Fruit fly (Drosophila melanogaster): ENCODE results near the gene Ube4A.
A peak's percentile ranks its signal among the peaks of the same experiment; 100 is the strongest.

Gene Ube4A

dm6 chr2L:6667719-6668325 is 9.5 kb downstream of the Ube4A start, which contains the start of gene Galt:
Gene Galt (minus strand): TSS chr2L:6668033.
- no peak for TF ChIP-seq CG6683 (GFP tag; optimal IDR thresholded peaks at IDR 0.05)
- peak; percentile 93 for TF ChIP-seq nerfin-1 (tag; optimal IDR thresholded peaks at IDR 0.05)
- TF ChIP-seq Med (GFP tag), result peak; percentile 78
- TF ChIP-seq ci (GFP tag; IDR thresholded peaks at IDR 0.05), result peak; percentile 70; the same call in 1 of the 3 replicates
- TF ChIP-seq D19B (GFP tag; optimal IDR thresholded peaks at IDR 0.05), result peak; percentile 80
- no peak for TF ChIP-seq CHES-1-like (GFP tag; optimal IDR thresholded peaks at IDR 0.05)
- peak; percentile 59 for TF ChIP-seq CG15479 (GFP tag; optimal IDR thresholded peaks at IDR 0.05)
- TF ChIP-seq sug (tag; optimal IDR thresholded peaks at IDR 0.05), result peak; percentile 79
- no peak for TF ChIP-seq CG15011 (GFP tag; optimal IDR thresholded peaks at IDR 0.05)
- TF ChIP-seq pho (GFP tag; optimal IDR thresholded peaks at IDR 0.05), result no peak
- peak; percentile 20 for TF ChIP-seq CG10209 (GFP tag; optimal IDR thresholded peaks at IDR 0.05)
- TF ChIP-seq CG7745 (tag; optimal IDR thresholded peaks at IDR 0.05), result no peak
- TF ChIP-seq fd3F (GFP tag; optimal IDR thresholded peaks at IDR 0.05), result peak; percentile 11
- TF ChIP-seq ftz-f1 (GFP tag; optimal IDR thresholded peaks at IDR 0.05), result peak; percentile 22
- TF ChIP-seq CG34422 (GFP tag; IDR thresholded peaks at IDR 0.05), result peak; percentile 59; the same call in 1 of the 3 replicates
- peak; percentile 68 for TF ChIP-seq lab (GFP tag; optimal IDR thresholded peaks at IDR 0.05)
- peak; percentile 13 for TF ChIP-seq bcd (GFP tag; optimal IDR thresholded peaks at IDR 0.05)
- no peak for TF ChIP-seq croc (GFP tag; conservative IDR thresholded peaks at IDR 0.05)
- TF ChIP-seq TFAM (GFP tag; optimal IDR thresholded peaks at IDR 0.05), result no peak
- no peak for TF ChIP-seq CG2889 (GFP tag; IDR thresholded peaks at IDR 0.05)
- no peak for TF ChIP-seq CG3847 (GFP tag; IDR thresholded peaks at IDR 0.05)
- TF ChIP-seq stwl (tag; optimal IDR thresholded peaks at IDR 0.05), result peak; percentile 53
- TF ChIP-seq CG4617 (GFP tag; optimal IDR thresholded peaks at IDR 0.05; ENCODE audit: borderline replicate concordance), result no peak
- TF ChIP-seq chif (GFP tag; optimal IDR thresholded peaks at IDR 0.05), result no peak
- peak; percentile 9 for TF ChIP-seq kah (GFP tag; optimal IDR thresholded peaks at IDR 0.05)
- peak in 1 of 2 experiments; percentile 57 for TF ChIP-seq insv (GFP tag; optimal IDR thresholded peaks at IDR 0.05)
- peak; percentile 80; the same call in 1 of the 2 replicates for TF ChIP-seq sna (GFP tag; IDR thresholded peaks at IDR 0.05; ENCODE audit: partially characterized antibody)
- peak; percentile 66 for TF ChIP-seq exex (tag; optimal IDR thresholded peaks at IDR 0.05)
- TF ChIP-seq tap (tag; optimal IDR thresholded peaks at IDR 0.05), result peak; percentile 26
- no peak for TF ChIP-seq CG1832 (GFP tag; optimal IDR thresholded peaks at IDR 0.05)
- TF ChIP-seq gem (tag; optimal IDR thresholded peaks at IDR 0.05), result no peak
- peak; percentile 32 for TF ChIP-seq CG10979 (tag; optimal IDR thresholded peaks at IDR 0.05)
- TF ChIP-seq CG14441 (GFP tag; IDR thresholded peaks at IDR 0.05), result no peak
- TF ChIP-seq ERR (GFP tag; optimal IDR thresholded peaks at IDR 0.05), result peak; percentile 31
- TF ChIP-seq CG6272 (GFP tag; IDR thresholded peaks at IDR 0.05), result peak; percentile 21; the same call in 1 of the 2 replicates
- TF ChIP-seq odd (GFP tag; optimal IDR thresholded peaks at IDR 0.05), result peak; percentile 43
- peak; percentile 57 for TF ChIP-seq pros (GFP tag; optimal IDR thresholded peaks at IDR 0.05)
- TF ChIP-seq p53 (GFP tag; optimal IDR thresholded peaks at IDR 0.05), result no peak
- peak; percentile 50 for TF ChIP-seq grau (tag; optimal IDR thresholded peaks at IDR 0.05)
- TF ChIP-seq pb (GFP tag; optimal IDR thresholded peaks at IDR 0.05), result no peak
- no peak for TF ChIP-seq zfh1 (GFP tag; IDR thresholded peaks at IDR 0.05)
- TF ChIP-seq Stat92E (GFP tag; optimal IDR thresholded peaks at IDR 0.05), result no peak
- peak; percentile 51; the same call in 1 of the 2 replicates for TF ChIP-seq vvl (GFP tag; IDR thresholded peaks at IDR 0.05)
- TF ChIP-seq aop (GFP tag; IDR thresholded peaks at IDR 0.05), result no peak
- TF ChIP-seq pan (optimal IDR thresholded peaks at IDR 0.05), result no peak
- TF ChIP-seq pan (GFP tag; optimal IDR thresholded peaks at IDR 0.05 in 1 of 2, IDR thresholded peaks at IDR 0.05 in 1 of 2), result peak in 1 of 2 experiments; percentile 29
- TF ChIP-seq peb (GFP tag; IDR thresholded peaks at IDR 0.05), result no peak
- TF ChIP-seq hbn (GFP tag; IDR thresholded peaks at IDR 0.05; ENCODE audit: partially characterized antibody), result peak; percentile 37; the same call in 1 of the 2 replicates
- TF ChIP-seq wek (GFP tag; optimal IDR thresholded peaks at IDR 0.05), result peak; percentile 39
